Fruit fly (Drosophila melanogaster) whole organism, adult: ENCODE data around the gene Sam-S.

Experiments
- CG12768 ChIP-seq: fragments of 200-800 bp; sonication (Bioruptor generic); optimal IDR thresholded peaks from 2 replicates; lab custom pipeline; 2017; ENCODE audit warnings: missing biosample characterization, missing genetic modification characterization, mild to moderate bottlenecking, moderate library complexity, missing genetic modification reagents
- CG14711 ChIP-seq: fragments of 200-800 bp; sonication (Bioruptor generic); optimal IDR thresholded peaks from 2 replicates; lab custom pipeline; 2018; ENCODE audit warnings: missing biosample characterization, mild to moderate bottlenecking, missing genetic modification characterization, moderate library complexity
- CG1620 ChIP-seq: fragments of 200-800 bp; sonication (Bioruptor generic); optimal IDR thresholded peaks from 2 replicates; lab custom pipeline; 2016; ENCODE audit warnings: missing biosample characterization, missing genetic modification characterization
- CG33017 ChIP-seq: fragments of 200-800 bp; sonication (Bioruptor generic); optimal IDR thresholded peaks from 2 replicates; lab custom pipeline; 2018; ENCODE audit warnings: missing biosample characterization, mild to moderate bottlenecking, missing genetic modification characterization, moderate library complexity
- CG5204 ChIP-seq: fragments of 200-800 bp; sonication (Bioruptor generic); optimal IDR thresholded peaks from 2 replicates; lab custom pipeline; 2016; ENCODE audit warnings: missing biosample characterization, missing genetic modification characterization
- CG7045 ChIP-seq: fragments of 200-800 bp; sonication (Bioruptor generic); optimal IDR thresholded peaks from 2 replicates; lab custom pipeline; 2017; ENCODE audit warnings: missing biosample characterization, mild to moderate bottlenecking, missing genetic modification characterization
- CG7101 ChIP-seq: fragments of 200-800 bp; sonication (Bioruptor generic); optimal IDR thresholded peaks from 2 replicates; lab custom pipeline; 2018; ENCODE audit warnings: missing biosample characterization, mild to moderate bottlenecking, missing genetic modification characterization, moderate library complexity
- Crg-1 ChIP-seq: fragments of 200-800 bp; sonication (Bioruptor generic); optimal IDR thresholded peaks from 2 replicates; lab custom pipeline; 2016; ENCODE audit warnings: missing biosample characterization, missing genetic modification characterization
- cic ChIP-seq: fragments of 200-800 bp; sonication (Bioruptor generic); optimal IDR thresholded peaks from 2 replicates; lab custom pipeline; 2017; ENCODE audit warnings: missing biosample characterization, mild to moderate bottlenecking, missing genetic modification characterization, moderate library complexity
- cnc ChIP-seq, 2 experiments: fragments of >200 bp; optimal IDR thresholded peaks; 2 replicates each; lab custom pipeline; 2017
- toe ChIP-seq: fragments of 200-800 bp; sonication (Bioruptor generic); optimal IDR thresholded peaks from 2 replicates; lab custom pipeline; 2016; ENCODE audit warnings: missing biosample characterization, missing genetic modification characterization

dm6 chr2L:91830-92229 is 14.9 kb upstream of the Sam-S start:
- TF ChIP-seq CG1620 (GFP tag; lab: Kevin White, UChicago): no peak
- TF ChIP-seq CG33017: no peak
- TF ChIP-seq CG7101: no peak
- no peak for TF ChIP-seq CG12768 (GFP tag; lab: Kevin White, UChicago)
- no peak for TF ChIP-seq Crg-1 (GFP tag; lab: Kevin White, UChicago)
- no peak for TF ChIP-seq cic (GFP tag; lab: Kevin White, UChicago)
- TF ChIP-seq CG7045 (GFP tag; lab: Kevin White, UChicago): no peak
- no peak for TF ChIP-seq CG5204 (GFP tag; lab: Kevin White, UChicago)
- TF ChIP-seq toe: no peak
- no peak for TF ChIP-seq cnc (optimal IDR thresholded peaks at IDR 0.05; lab: Kevin White, UChicago)
- no peak for TF ChIP-seq CG14711 (tag; lab: Kevin White, UChicago)
